Fruit fly (Drosophila melanogaster): ENCODE results near the gene Fad2.

- TF ChIP-seq pum (GFP tag; optimal IDR thresholded peaks at IDR 0.05) (no peak), CG3163 (GFP tag; optimal IDR thresholded peaks at IDR 0.05) (no peak), CG34224 (GFP tag; IDR thresholded peaks at IDR 0.05; ENCODE audit: partially characterized antibody) (no peak), fd102C (GFP tag; optimal IDR thresholded peaks at IDR 0.05) (no peak), CG10431 (GFP tag; optimal IDR thresholded peaks at IDR 0.05) (no peak), ash1 (GFP tag; optimal IDR thresholded peaks at IDR 0.05) (no peak), CG6254 (GFP tag; optimal IDR thresholded peaks at IDR 0.05) (no peak), dmrt11E (tag; optimal IDR thresholded peaks at IDR 0.05) (no peak), CG34422 (GFP tag; IDR thresholded peaks at IDR 0.05) (no peak), gcm2 (GFP tag; optimal IDR thresholded peaks at IDR 0.05) (no peak), CHES-1-like (GFP tag; optimal IDR thresholded peaks at IDR 0.05) (no peak), CG9437 (GFP tag; optimal IDR thresholded peaks at IDR 0.05) (no peak), CG8765 (GFP tag; IDR thresholded peaks at IDR 0.05) (no peak)
Observed at dm6 chr3L:11062441-11062840, 39.1 kb downstream of the Fad2 start, which contains the start of gene CG32069.
